Worm (Caenorhabditis elegans) whole organism, L4 larva: ENCODE results near the gene smcl-1.

Source experiments
- F49E8.2 ChIP-seq: sonication (generic microtip); optimal IDR thresholded peaks from 2 replicates; lab custom pipeline; 2016; ENCODE audit warnings: missing compliant biosample characterization, mild to moderate bottlenecking, missing genetic modification characterization, borderline replicate concordance
- R02D3.7 ChIP-seq: fragments of 150-350 bp; sonication (generic microtip); optimal IDR thresholded peaks from 3 replicates; lab custom pipeline; 2014; ENCODE audit warnings: missing biosample characterization, missing genetic modification characterization
- ces-1 ChIP-seq: fragments of 150-350 bp; sonication (generic microtip); optimal IDR thresholded peaks from 4 replicates; lab custom pipeline; 2014; ENCODE audit warnings: missing biosample characterization, missing genetic modification reagents, missing genetic modification characterization
- lsy-2 ChIP-seq, 2 experiments: fragments of 150-350 bp in 1 of 2; sonication (generic microtip) in 1 of 2; optimal IDR thresholded peaks; 2 replicates each; lab custom pipeline; 2014 to 2017; ENCODE audit warnings: missing biosample characterization in 2 of 2, missing genetic modification characterization in 2 of 2
- nhr-11 ChIP-seq: fragments of 150-350 bp; optimal IDR thresholded peaks from 2 replicates; lab custom pipeline; 2014; ENCODE audit warnings: missing biosample characterization, missing genetic modification characterization
- nhr-237 ChIP-seq: sonication (generic microtip); optimal IDR thresholded peaks from 2 replicates; lab custom pipeline; 2017; ENCODE audit warnings: missing biosample characterization, missing genetic modification characterization
- nhr-28 ChIP-seq: fragments of 150-350 bp; optimal IDR thresholded peaks from 2 replicates; lab custom pipeline; 2014; ENCODE audit warnings: missing biosample characterization, missing genetic modification characterization
- zag-1 ChIP-seq: fragments of 150-350 bp; optimal IDR thresholded peaks from 2 replicates; lab custom pipeline; 2014; ENCODE audit warnings: missing biosample characterization, missing genetic modification characterization
- zip-11 ChIP-seq: fragments of 200-800 bp; sonication (Bioruptor generic); IDR thresholded peaks from 2 replicates; pipeline ENCODE4 v1.3.6; 2022; ENCODE audit warnings: missing genetic modification characterization, missing compliant biosample characterization

DNA sequence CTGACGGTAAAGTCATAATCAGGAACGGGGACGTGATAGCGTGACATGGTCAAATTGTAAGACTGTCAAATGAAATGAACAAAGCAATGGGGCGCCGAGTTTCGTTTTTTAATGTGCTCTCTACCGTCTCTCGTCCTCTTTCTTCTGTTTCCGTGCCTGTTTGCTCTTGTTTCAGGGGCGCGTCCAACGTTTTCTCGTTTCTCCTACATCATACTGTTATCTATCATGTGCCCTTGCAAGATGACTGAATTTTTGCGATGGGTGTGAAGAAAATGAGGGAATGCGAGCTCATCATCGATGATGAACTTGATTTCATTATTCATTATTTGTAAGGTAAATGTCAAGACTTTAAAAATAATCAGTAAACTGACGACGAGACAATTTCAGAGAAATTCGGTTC, 12.4 kb upstream of the smcl-1 start, which contains the start of gene T04F8.7:
- TF ChIP-seq zag-1 (tag; lab: Kevin White, UChicago) (no peak), nhr-237 (no peak), nhr-28 (tag; lab: Kevin White, UChicago) (peak; percentile 66), lsy-2 (tag; optimal IDR thresholded peaks at IDR 0.05; lab: Kevin White, UChicago) (no peak), zip-11 (GFP tag; lab: Robert Waterston, UW) (no peak), nhr-11 (tag; lab: Kevin White, UChicago) (no peak), R02D3.7 (tag; lab: Kevin White, UChicago) (no peak), F49E8.2 (no peak), ces-1 (no peak)
